ENCODE assay signal across 2 fruit fly cellular contexts in the genomic region with DNA sequence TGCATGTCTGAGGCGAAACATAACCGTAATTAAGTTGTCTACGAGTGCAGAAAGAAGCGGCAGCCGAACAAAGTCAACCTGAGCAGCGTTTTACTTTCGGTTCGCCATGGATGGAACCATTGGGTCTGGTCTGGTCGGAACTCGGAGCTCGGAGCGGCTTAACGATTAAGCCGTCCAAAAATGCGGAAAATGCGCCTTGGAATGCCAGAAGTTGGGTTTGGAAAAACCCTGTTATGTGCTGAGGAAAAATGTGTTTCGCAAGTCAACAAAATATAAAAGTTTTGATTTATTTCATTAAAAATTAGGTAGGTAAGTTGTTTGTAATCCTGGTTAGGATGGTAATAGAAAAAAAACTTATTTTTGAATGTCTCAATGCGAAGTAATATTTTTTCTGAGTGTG.
TF ChIP-seq lines count a peak whose summit lies in the region.

No protein-coding gene starts in this region.

- TF ChIP-seq CTCF in whole organism, embryonic (GFP tag; optimal IDR thresholded peaks at IDR 0.05; lab: Kevin White, UChicago), result no peak

TF ChIP-seq in whole organism, embryonic, 481 proteins besides CTCF, POLR2A, EP300 and RAD21 (continues in another document):
- no peak for TF ChIP-seq Xbp1 (GFP tag; optimal IDR thresholded peaks at IDR 0.05; lab: Kevin White, UChicago)
- no peak for TF ChIP-seq schlank (tag; optimal IDR thresholded peaks at IDR 0.05; lab: Kevin White, UChicago)
- no peak for TF ChIP-seq CG3995 (GFP tag; optimal IDR thresholded peaks at IDR 0.05; lab: Kevin White, UChicago)
- no peak for TF ChIP-seq CG6683 (GFP tag; optimal IDR thresholded peaks at IDR 0.05; lab: Kevin White, UChicago)
- no peak for TF ChIP-seq chn (GFP tag; optimal IDR thresholded peaks at IDR 0.05; lab: Kevin White, UChicago)
- no peak for TF ChIP-seq phol (tag; optimal IDR thresholded peaks at IDR 0.05; lab: Kevin White, UChicago)
- TF ChIP-seq CG17612 (GFP tag; IDR thresholded peaks at IDR 0.05; lab: Robert Waterston, UW), result no peak
- no peak for TF ChIP-seq dpn (GFP tag; optimal IDR thresholded peaks at IDR 0.05; lab: Kevin White, UChicago)
- peak; percentile 59 for TF ChIP-seq Ets65A (GFP tag; lab: Kevin White, UChicago)
- no peak for TF ChIP-seq Neu2 (GFP tag; optimal IDR thresholded peaks at IDR 0.05; lab: Kevin White, UChicago; ENCODE audit: borderline replicate concordance)
- no peak for TF ChIP-seq gcm2 (GFP tag; optimal IDR thresholded peaks at IDR 0.05; lab: Kevin White, UChicago)
- TF ChIP-seq CG5953 (GFP tag; IDR thresholded peaks at IDR 0.05; lab: Robert Waterston, UW), result no peak
- TF ChIP-seq Blimp-1 (GFP tag; optimal IDR thresholded peaks at IDR 0.05; lab: Kevin White, UChicago), result no peak
- no peak for TF ChIP-seq CG13775 (GFP tag; optimal IDR thresholded peaks at IDR 0.05; lab: Kevin White, UChicago)
- TF ChIP-seq ham (GFP tag; IDR thresholded peaks at IDR 0.05; lab: Robert Waterston, UW), result no peak
- TF ChIP-seq Dref (GFP tag; IDR thresholded peaks at IDR 0.05; lab: Robert Waterston, UW), result no peak
- no peak for TF ChIP-seq ab (GFP tag; optimal IDR thresholded peaks at IDR 0.05; lab: Kevin White, UChicago)
- TF ChIP-seq peb (GFP tag; IDR thresholded peaks at IDR 0.05; lab: Robert Waterston, UW), result no peak
- TF ChIP-seq Med (GFP tag; lab: Kevin White, UChicago), result peak; percentile 53
- no peak for TF ChIP-seq Stat92E (GFP tag; optimal IDR thresholded peaks at IDR 0.05; lab: Kevin White, UChicago)
- no peak for TF ChIP-seq wek (GFP tag; optimal IDR thresholded peaks at IDR 0.05; lab: Kevin White, UChicago)
- no peak for TF ChIP-seq CG12155 (GFP tag; optimal IDR thresholded peaks at IDR 0.05; lab: Kevin White, UChicago)
- no peak for TF ChIP-seq CG11560 (tag; IDR thresholded peaks at IDR 0.05; lab: Robert Waterston, UW)
- no peak for TF ChIP-seq CG8924 (tag; optimal IDR thresholded peaks at IDR 0.05; lab: Kevin White, UChicago)
- TF ChIP-seq Sry-δ (GFP tag; optimal IDR thresholded peaks at IDR 0.05; lab: Kevin White, UChicago), result no peak
- no peak for TF ChIP-seq Adf1 (GFP tag; IDR thresholded peaks at IDR 0.05; lab: Robert Waterston, UW)
- no peak for TF ChIP-seq CG3281 (GFP tag; optimal IDR thresholded peaks at IDR 0.05; lab: Kevin White, UChicago)
- peak; percentile 12; the same call in 1 of the 3 replicates for TF ChIP-seq zfh1 (GFP tag; IDR thresholded peaks at IDR 0.05; lab: Robert Waterston, UW)
- TF ChIP-seq corto (GFP tag; optimal IDR thresholded peaks at IDR 0.05; lab: Kevin White, UChicago), result no peak
- TF ChIP-seq prd (optimal IDR thresholded peaks at IDR 0.05; lab: Kevin White, UChicago), result no peak
- TF ChIP-seq prd (GFP tag; IDR thresholded peaks at IDR 0.05; lab: Robert Waterston, UW), result 0 out of 3 replicates have a peak, but pooled peaks have one; percentile 20
- no peak for TF ChIP-seq Tbp (GFP tag; optimal IDR thresholded peaks at IDR 0.05; lab: Kevin White, UChicago)
- TF ChIP-seq oc (tag; optimal IDR thresholded peaks at IDR 0.05; lab: Kevin White, UChicago), result peak; percentile 35
- TF ChIP-seq Aef1 (GFP tag; IDR thresholded peaks at IDR 0.05; lab: Robert Waterston, UW), result no peak
- no peak for TF ChIP-seq CG2129 (GFP tag; IDR thresholded peaks at IDR 0.05; lab: Robert Waterston, UW; ENCODE audit: partially characterized antibody)
- peak; percentile 81 for TF ChIP-seq sens (GFP tag; lab: Kevin White, UChicago)
- TF ChIP-seq CG4617 (GFP tag; optimal IDR thresholded peaks at IDR 0.05; lab: Kevin White, UChicago; ENCODE audit: borderline replicate concordance), result no peak
- TF ChIP-seq lbe (GFP tag; optimal IDR thresholded peaks at IDR 0.05; lab: Kevin White, UChicago), result no peak
- no peak for TF ChIP-seq CG32767 (GFP tag; IDR thresholded peaks at IDR 0.05; lab: Robert Waterston, UW)
- no peak for TF ChIP-seq CG1832 (GFP tag; optimal IDR thresholded peaks at IDR 0.05; lab: Kevin White, UChicago)
- 0 out of 2 replicates have a peak, but pooled peaks have one; percentile 15 for TF ChIP-seq vvl (GFP tag; IDR thresholded peaks at IDR 0.05; lab: Robert Waterston, UW)
- no peak for TF ChIP-seq vfl (GFP tag; optimal IDR thresholded peaks at IDR 0.05; lab: Kevin White, UChicago)
- no peak for TF ChIP-seq CG1603 (tag; optimal IDR thresholded peaks at IDR 0.05; lab: Kevin White, UChicago)
- no peak for TF ChIP-seq az2 (GFP tag; optimal IDR thresholded peaks at IDR 0.05; lab: Kevin White, UChicago)
- TF ChIP-seq CG2712 (tag; optimal IDR thresholded peaks at IDR 0.05; lab: Kevin White, UChicago), result peak; percentile 19

TF ChIP-seq in whole organism, prepupa, 60 proteins besides CTCF, POLR2A, EP300 and RAD21:
- no peak for TF ChIP-seq esn (GFP tag; optimal IDR thresholded peaks at IDR 0.05; lab: Kevin White, UChicago)
- TF ChIP-seq eg (GFP tag; IDR thresholded peaks at IDR 0.05; lab: Robert Waterston, UW), result peak; percentile 8; the same call in 1 of the 3 replicates
- TF ChIP-seq dsx (GFP tag; optimal IDR thresholded peaks at IDR 0.05; lab: Kevin White, UChicago; ENCODE audit: poor library complexity, severe bottlenecking), result no peak
